Fruit fly (Drosophila melanogaster) whole organism, embryonic: ENCODE measurements around the gene apn.

ENCODE experiments used
- CG12104 ChIP-seq: fragments of 200-800 bp; sonication (Bioruptor generic); optimal IDR thresholded peaks from 3 replicates; lab custom pipeline; 2016; ENCODE audit warnings: missing biosample characterization, missing genetic modification characterization
- CG12219 ChIP-seq: fragments of 200-800 bp; sonication (Bioruptor generic); optimal IDR thresholded peaks from 3 replicates; lab custom pipeline; 2018; ENCODE audit warnings: missing biosample characterization, mild to moderate bottlenecking, missing genetic modification characterization
- CG12769 ChIP-seq: fragments of 200-800 bp; sonication (Bioruptor generic); optimal IDR thresholded peaks from 2 replicates; lab custom pipeline; 2019; ENCODE audit warnings: missing biosample characterization, mild to moderate bottlenecking, missing genetic modification characterization, moderate library complexity
- CG13287 ChIP-seq: fragments of 200-800 bp; sonication (Bioruptor generic); IDR thresholded peaks from 2 replicates; pipeline ENCODE4 v1.3.6; 2022; ENCODE audit warnings: missing biosample characterization, missing genetic modification characterization; ENCODE audit not compliant: partially characterized antibody
- CG13775 ChIP-seq: fragments of 200-800 bp; sonication (Bioruptor generic); optimal IDR thresholded peaks from 3 replicates; lab custom pipeline; 2017; ENCODE audit warnings: missing biosample characterization, mild to moderate bottlenecking, missing genetic modification characterization
- CG13894 ChIP-seq: fragments of 200-800 bp; sonication (Bioruptor generic); optimal IDR thresholded peaks from 3 replicates; lab custom pipeline; 2018; ENCODE audit warnings: missing biosample characterization, mild to moderate bottlenecking, missing genetic modification characterization, moderate library complexity
- CG1602 ChIP-seq: fragments of 200-800 bp; sonication (Bioruptor generic); optimal IDR thresholded peaks from 3 replicates; lab custom pipeline; 2016; ENCODE audit warnings: missing biosample characterization, missing genetic modification characterization
- CG16779 ChIP-seq: fragments of 200-800 bp; sonication (Bioruptor generic); IDR thresholded peaks from 2 replicates; pipeline ENCODE4 v1.3.6; 2022; ENCODE audit warnings: missing biosample characterization, missing genetic modification characterization
- CG2116 ChIP-seq: fragments of 200-800 bp; sonication (Bioruptor generic); optimal IDR thresholded peaks from 3 replicates; lab custom pipeline; 2018; ENCODE audit warnings: missing biosample characterization, mild to moderate bottlenecking, missing genetic modification characterization
- CG2199 ChIP-seq: fragments of 200-800 bp; sonication (Bioruptor generic); IDR thresholded peaks from 3 replicates; pipeline ENCODE4 v1.3.6; 2022; ENCODE audit warnings: missing biosample characterization, missing genetic modification characterization
- CG31441 ChIP-seq: fragments of 200-800 bp; sonication (Bioruptor generic); IDR thresholded peaks from 2 replicates; pipeline ENCODE4 v1.3.6; 2022; ENCODE audit warnings: missing biosample characterization, missing genetic modification characterization
- CG3847 ChIP-seq: fragments of 200-800 bp; sonication (Bioruptor generic); IDR thresholded peaks from 2 replicates; pipeline ENCODE4 v1.3.6; 2022; ENCODE audit warnings: missing biosample characterization, missing genetic modification characterization
- CG7745 ChIP-seq: fragments of 200-800 bp; sonication (Bioruptor generic); optimal IDR thresholded peaks from 2 replicates; lab custom pipeline; 2018; ENCODE audit warnings: missing biosample characterization, mild to moderate bottlenecking, missing genetic modification characterization, moderate library complexity
- CrebB ChIP-seq: fragments of 200-800 bp; sonication (Bioruptor generic); optimal IDR thresholded peaks from 3 replicates; lab custom pipeline; 2018; ENCODE audit warnings: missing biosample characterization, mild to moderate bottlenecking, missing genetic modification characterization
- Dip3 ChIP-seq: fragments of 200-800 bp; sonication (Bioruptor generic); optimal IDR thresholded peaks from 3 replicates; lab custom pipeline; 2016; ENCODE audit warnings: missing biosample characterization, missing genetic modification characterization
- Doc3 ChIP-seq: fragments of 200-800 bp; sonication (Bioruptor generic); IDR thresholded peaks from 3 replicates; pipeline ENCODE4 v1.3.6; 2022; ENCODE audit warnings: missing biosample characterization, missing genetic modification characterization; ENCODE audit not compliant: partially characterized antibody
- ERR ChIP-seq: fragments of 200-800 bp; sonication (Bioruptor generic); optimal IDR thresholded peaks from 2 replicates; lab custom pipeline; 2016; ENCODE audit warnings: missing biosample characterization, missing genetic modification characterization
- Elba2 ChIP-seq: fragments of 200-800 bp; sonication (Bioruptor generic); optimal IDR thresholded peaks from 3 replicates; lab custom pipeline; 2016; ENCODE audit warnings: missing biosample characterization, missing genetic modification characterization
- Gug ChIP-seq: fragments of 200-800 bp; sonication (Bioruptor generic); IDR thresholded peaks from 4 replicates; pipeline ENCODE4 v1.3.6; 2022; ENCODE audit warnings: missing biosample characterization, missing genetic modification characterization
- Hr78 ChIP-seq, 2 experiments: fragments of 200-800 bp in 1 of 2; fragments of >200 bp in 1 of 2; sonication (Bioruptor generic) in 1 of 2; optimal IDR thresholded peaks; 2 replicates each; lab custom pipeline; 2017 to 2019; ENCODE audit warnings: missing biosample characterization in 2 of 2, missing genetic modification characterization in 2 of 2, mild to moderate bottlenecking in 1 of 2, moderate library complexity in 1 of 2
- Hsf ChIP-seq: fragments of 200-800 bp; sonication (Bioruptor generic); optimal IDR thresholded peaks from 3 replicates; lab custom pipeline; 2016; ENCODE audit warnings: missing biosample characterization, missing genetic modification characterization
- MESR4 ChIP-seq: fragments of 200-800 bp; sonication (Bioruptor generic); optimal IDR thresholded peaks from 2 replicates; lab custom pipeline; 2018; ENCODE audit warnings: missing biosample characterization, mild to moderate bottlenecking, missing genetic modification characterization, moderate library complexity
- Mes4 ChIP-seq: fragments of 200-800 bp; sonication (Bioruptor generic); optimal IDR thresholded peaks from 2 replicates; lab custom pipeline; 2016; ENCODE audit warnings: missing biosample characterization, missing genetic modification characterization
- Neu2 ChIP-seq: fragments of 200-800 bp; sonication (Bioruptor generic); optimal IDR thresholded peaks from 3 replicates; lab custom pipeline; 2016; ENCODE audit warnings: missing biosample characterization, missing genetic modification characterization, borderline replicate concordance
- Nf-YC ChIP-seq: fragments of 200-800 bp; optimal IDR thresholded peaks from 3 replicates; lab custom pipeline; 2019; ENCODE audit warnings: missing biosample characterization, mild to moderate bottlenecking, missing genetic modification characterization, moderate library complexity
- Optix ChIP-seq: fragments of 200-800 bp; sonication (Bioruptor generic); IDR thresholded peaks from 3 replicates; pipeline ENCODE4 v1.3.6; 2022; ENCODE audit warnings: missing biosample characterization, missing genetic modification characterization
- Poxn ChIP-seq: fragments of 200-800 bp; sonication (Bioruptor generic); IDR thresholded peaks from 2 replicates; pipeline ENCODE4 v1.3.6; 2022; ENCODE audit warnings: missing biosample characterization, missing genetic modification characterization
- Six4 ChIP-seq: fragments of 200-800 bp; sonication (Bioruptor generic); optimal IDR thresholded peaks from 2 replicates; lab custom pipeline; 2016; ENCODE audit warnings: missing biosample characterization, missing genetic modification characterization
- ara ChIP-seq: fragments of 200-800 bp; sonication (Bioruptor generic); IDR thresholded peaks from 2 replicates; pipeline ENCODE4 v1.3.6; 2022; ENCODE audit warnings: missing biosample characterization, missing genetic modification characterization
- bab2 ChIP-seq: fragments of 200-800 bp; sonication (Bioruptor generic); optimal IDR thresholded peaks from 2 replicates; lab custom pipeline; 2016; ENCODE audit warnings: missing biosample characterization, missing genetic modification characterization
- cad ChIP-seq: fragments of >200 bp; optimal IDR thresholded peaks from 2 replicates; lab custom pipeline; 2017; ENCODE audit warnings: missing biosample characterization, missing genetic modification characterization
- cas ChIP-seq: fragments of 200-800 bp; sonication (Bioruptor generic); IDR thresholded peaks from 2 replicates; pipeline ENCODE4 v1.3.6; 2022; ENCODE audit warnings: missing biosample characterization, missing genetic modification characterization
- cato ChIP-seq: fragments of 200-800 bp; sonication (Bioruptor generic); optimal IDR thresholded peaks from 2 replicates; lab custom pipeline; 2016; ENCODE audit warnings: missing biosample characterization, missing genetic modification characterization, borderline replicate concordance
- croc ChIP-seq: fragments of 200-800 bp; sonication (Bioruptor generic); conservative IDR thresholded peaks from 3 replicates; pipeline ENCODE4 v1.3.6; 2022; ENCODE audit warnings: missing biosample characterization, missing genetic modification characterization
- dm ChIP-seq: fragments of 200-800 bp; sonication (Bioruptor generic); optimal IDR thresholded peaks from 3 replicates; lab custom pipeline; 2016; ENCODE audit warnings: missing biosample characterization, missing genetic modification characterization
- dmrt99B ChIP-seq: fragments of 200-800 bp; sonication (Bioruptor generic); optimal IDR thresholded peaks from 2 replicates; lab custom pipeline; 2018; ENCODE audit warnings: missing biosample characterization, mild to moderate bottlenecking, missing genetic modification characterization, moderate library complexity
- emc ChIP-seq: fragments of 200-800 bp; sonication (Bioruptor generic); optimal IDR thresholded peaks from 2 replicates; lab custom pipeline; 2016; ENCODE audit warnings: missing biosample characterization, missing genetic modification characterization
- eve ChIP-seq, 2 experiments: fragments of >200 bp; optimal IDR thresholded peaks; 2 replicates each; lab custom pipeline; 2017; ENCODE audit warnings: missing biosample characterization in 2 of 2, missing genetic modification characterization in 2 of 2
- gro ChIP-seq: fragments of 200-800 bp; sonication (Bioruptor generic); optimal IDR thresholded peaks from 2 replicates; lab custom pipeline; 2016; ENCODE audit warnings: missing biosample characterization, missing genetic modification characterization
- ham ChIP-seq: fragments of 200-800 bp; sonication (Bioruptor generic); IDR thresholded peaks from 2 replicates; pipeline ENCODE4 v1.3.6; 2022; ENCODE audit warnings: missing biosample characterization, missing genetic modification characterization
- hbn ChIP-seq: fragments of 200-800 bp; sonication (Bioruptor generic); IDR thresholded peaks from 2 replicates; pipeline ENCODE4 v1.3.6; 2022; ENCODE audit warnings: missing biosample characterization, missing genetic modification characterization; ENCODE audit not compliant: partially characterized antibody
- klu ChIP-seq: fragments of 200-800 bp; sonication (Bioruptor generic); IDR thresholded peaks from 2 replicates; pipeline ENCODE4 v1.3.6; 2022; ENCODE audit warnings: missing biosample characterization, missing genetic modification characterization
- lola ChIP-seq, 3 experiments: fragments of >200 bp in 2 of 3; fragments of 200-800 bp in 1 of 3; sonication (Bioruptor generic) in 1 of 3; optimal IDR thresholded peaks; 2 replicates each; lab custom pipeline; 2017 to 2019; ENCODE audit warnings: missing biosample characterization in 3 of 3, missing genetic modification characterization in 3 of 3, mild to moderate bottlenecking in 1 of 3, moderate library complexity in 1 of 3
- luna ChIP-seq: fragments of 200-800 bp; sonication (Bioruptor generic); optimal IDR thresholded peaks from 2 replicates; lab custom pipeline; 2016; ENCODE audit warnings: missing biosample characterization, missing genetic modification characterization
- phol ChIP-seq: fragments of 200-800 bp; sonication (Bioruptor generic); optimal IDR thresholded peaks from 3 replicates; lab custom pipeline; 2018; ENCODE audit warnings: missing biosample characterization, mild to moderate bottlenecking, missing genetic modification characterization, moderate library complexity
- prd ChIP-seq, 3 experiments: fragments of >200 bp in 2 of 3; fragments of 200-800 bp in 1 of 3; sonication (Bioruptor generic) in 1 of 3; optimal IDR thresholded peaks in 2 of 3; IDR thresholded peaks in 1 of 3; 2 replicates in 2 of 3; 3 replicates in 1 of 3; pipeline versions ENCODE4 v1.3.6 to Lab custom; 2017 to 2022; ENCODE audit warnings: missing biosample characterization in 1 of 3, missing genetic modification characterization in 1 of 3
- sd ChIP-seq: fragments of 200-800 bp; sonication (Bioruptor generic); optimal IDR thresholded peaks from 3 replicates; lab custom pipeline; 2018; ENCODE audit warnings: missing biosample characterization, mild to moderate bottlenecking, missing genetic modification characterization, moderate library complexity
- sr ChIP-seq: fragments of 200-800 bp; sonication (Bioruptor generic); IDR thresholded peaks from 3 replicates; pipeline ENCODE4 v1.3.6; 2022; ENCODE audit warnings: missing biosample characterization, missing genetic modification characterization
- stwl ChIP-seq: fragments of 200-800 bp; sonication (Bioruptor generic); optimal IDR thresholded peaks from 3 replicates; lab custom pipeline; 2018; ENCODE audit warnings: missing biosample characterization, mild to moderate bottlenecking, missing genetic modification characterization, moderate library complexity
- vvl ChIP-seq: fragments of 200-800 bp; sonication (Bioruptor generic); IDR thresholded peaks from 2 replicates; pipeline ENCODE4 v1.3.6; 2022; ENCODE audit warnings: missing biosample characterization, missing genetic modification characterization

The apn gene

dm6 chr3R:13260114-13260673 lies 28.4 kb downstream of the apn start, which contains the start of gene CG11686 (continued):
- peak; percentile 4 for TF ChIP-seq CG12769 (tag; lab: Kevin White, UChicago)
- no peak for TF ChIP-seq Dip3 (GFP tag; lab: Kevin White, UChicago)
- TF ChIP-seq Doc3 (GFP tag; lab: Robert Waterston, UW) = no peak
- TF ChIP-seq Poxn = no peak
- no peak for TF ChIP-seq dm (GFP tag; lab: Kevin White, UChicago)
- no peak for TF ChIP-seq hbn
- no peak for TF ChIP-seq eve (GFP tag; optimal IDR thresholded peaks at IDR 0.05; lab: Kevin White, UChicago)
- TF ChIP-seq cato (GFP tag; lab: Kevin White, UChicago) = no peak
- no peak for TF ChIP-seq Hr78 (GFP tag; optimal IDR thresholded peaks at IDR 0.05; lab: Kevin White, UChicago)
- no peak for TF ChIP-seq Optix (GFP tag; lab: Robert Waterston, UW)
- no peak for TF ChIP-seq ham (GFP tag; lab: Robert Waterston, UW)
- TF ChIP-seq CG13287 (GFP tag; lab: Robert Waterston, UW) = peak; percentile 42; the same call in 1 of the 2 replicates
- TF ChIP-seq gro (GFP tag; lab: Kevin White, UChicago) = no peak
- no peak for TF ChIP-seq bab2 (GFP tag; lab: Kevin White, UChicago)
- no peak for TF ChIP-seq ERR (GFP tag; lab: Kevin White, UChicago)
- no peak for TF ChIP-seq CG2116 (GFP tag; lab: Kevin White, UChicago)
- no peak for TF ChIP-seq CG13775 (GFP tag; lab: Kevin White, UChicago)
- TF ChIP-seq CG12104 = no peak
- TF ChIP-seq klu (GFP tag; lab: Robert Waterston, UW) = no peak
- TF ChIP-seq Gug (GFP tag; lab: Robert Waterston, UW) = no peak
- no peak for TF ChIP-seq Nf-YC (tag; lab: Kevin White, UChicago)
- no peak for TF ChIP-seq Mes4 (GFP tag; lab: Kevin White, UChicago)
- no peak for TF ChIP-seq Neu2
- no peak for TF ChIP-seq emc
- TF ChIP-seq CG13894 (tag; lab: Kevin White, UChicago) = no peak
- TF ChIP-seq ara (GFP tag; lab: Robert Waterston, UW) = no peak
- TF ChIP-seq croc (GFP tag; lab: Robert Waterston, UW) = no peak
- TF ChIP-seq CG12219 (GFP tag; lab: Kevin White, UChicago) = no peak
- no peak for TF ChIP-seq dmrt99B (tag; lab: Kevin White, UChicago)
- peak; percentile 9 for TF ChIP-seq stwl (tag; lab: Kevin White, UChicago)
- 0 out of 2 replicates have a peak, but pooled peaks have one; percentile 41 for TF ChIP-seq vvl (GFP tag; lab: Robert Waterston, UW)
- TF ChIP-seq CG2199 (GFP tag; lab: Robert Waterston, UW) = 0 out of 3 replicates have a peak, but pooled peaks have one; percentile 30
- no peak for TF ChIP-seq cad
- TF ChIP-seq sd = peak; percentile 52
- TF ChIP-seq CG1602 (GFP tag; lab: Kevin White, UChicago) = no peak
- no peak for TF ChIP-seq CG7745 (tag; lab: Kevin White, UChicago)
- no peak for TF ChIP-seq cas
- no peak for TF ChIP-seq CrebB (tag; lab: Kevin White, UChicago)
- no peak for TF ChIP-seq MESR4 (GFP tag; lab: Kevin White, UChicago)
- no peak for TF ChIP-seq Elba2 (GFP tag; lab: Kevin White, UChicago)
- TF ChIP-seq prd (optimal IDR thresholded peaks at IDR 0.05; lab: Kevin White, UChicago) = no peak
- 0 out of 3 replicates have a peak, but pooled peaks have one; percentile 13 for TF ChIP-seq prd (GFP tag; IDR thresholded peaks at IDR 0.05; lab: Robert Waterston, UW)
- TF ChIP-seq CG16779 (GFP tag; lab: Robert Waterston, UW) = no peak
- TF ChIP-seq Six4 (GFP tag; lab: Kevin White, UChicago) = no peak
- TF ChIP-seq CG3847 (GFP tag; lab: Robert Waterston, UW) = no peak
- no peak for TF ChIP-seq phol
- TF ChIP-seq lola (GFP tag; optimal IDR thresholded peaks at IDR 0.05; lab: Kevin White, UChicago) = no peak
- TF ChIP-seq luna = no peak
- TF ChIP-seq Hsf (GFP tag; lab: Kevin White, UChicago) = no peak
- TF ChIP-seq sr (GFP tag; lab: Robert Waterston, UW) = peak; percentile 76
- TF ChIP-seq CG31441 (GFP tag; lab: Robert Waterston, UW) = no peak
